Fruit fly (Drosophila melanogaster): ENCODE measurements around the gene CG11168.
A peak's percentile ranks its signal among the peaks of the same experiment; 100 is the strongest.

The CG11168 gene

dm6 chr3R:24935758-24936157 is 17.9 kb downstream of the CG11168 start:
- TF ChIP-seq CG15710 (tag; optimal IDR thresholded peaks at IDR 0.05) (no peak), gl (tag; optimal IDR thresholded peaks at IDR 0.05) (peak; percentile 43), CG17806 (tag; optimal IDR thresholded peaks at IDR 0.05) (no peak)

dm6 chr3R:24938049-24938448 is 20.1 kb downstream of the CG11168 start, which contains the start of gene Osbp:
Gene Osbp, minus strand, starts transcription at chr3R:24938222.
- no peak for TF ChIP-seq CG10348 (GFP tag; IDR thresholded peaks at IDR 0.05)
- no peak for TF ChIP-seq Ets98B (GFP tag; IDR thresholded peaks at IDR 0.05)
- peak; percentile 2 for TF ChIP-seq Snoo (tag; optimal IDR thresholded peaks at IDR 0.05)
- no peak for TF ChIP-seq CG8301 (tag; optimal IDR thresholded peaks at IDR 0.05)
- TF ChIP-seq CG4496 (GFP tag; IDR thresholded peaks at IDR 0.05) = no peak
- TF ChIP-seq CG32121 (GFP tag; IDR thresholded peaks at IDR 0.05) = no peak
- no peak for TF ChIP-seq CG34367 (tag; optimal IDR thresholded peaks at IDR 0.05)

dm6 chr3R:24944920-24945853 is 27.3 kb downstream of the CG11168 start, which contains the start of the genes ssh and Nmnat:
Gene ssh, minus strand, starts transcription at chr3R:24944956.
Gene Nmnat, plus strand, starts transcription at chr3R:24945237.
- TF ChIP-seq CG17806 (tag; optimal IDR thresholded peaks at IDR 0.05) = no peak
- TF ChIP-seq CG14655 (GFP tag; optimal IDR thresholded peaks at IDR 0.05) = no peak
- TF ChIP-seq CG4496 (GFP tag; IDR thresholded peaks at IDR 0.05) = 0 out of 3 replicates have a peak, but pooled peaks have one; percentile 28
- 0 out of 3 replicates have a peak, but pooled peaks have one; percentile 13 for TF ChIP-seq fd96Ca (GFP tag; IDR thresholded peaks at IDR 0.05)

dm6 chr3R:24947332-24947731 is 29.4 kb downstream of the CG11168 start, which contains the start of gene mah:
Gene mah, plus strand, starts transcription at chr3R:24947632.
- TF ChIP-seq CG15710 (tag; optimal IDR thresholded peaks at IDR 0.05) (no peak), EcR (GFP tag; optimal IDR thresholded peaks at IDR 0.05) (peak; percentile 25), rn (GFP tag; IDR thresholded peaks at IDR 0.05) (no peak), gl (tag; optimal IDR thresholded peaks at IDR 0.05) (peak; percentile 59), CG12605 (GFP tag; IDR thresholded peaks at IDR 0.05) (no peak), CG34367 (tag; optimal IDR thresholded peaks at IDR 0.05) (no peak), CG13204 (GFP tag; optimal IDR thresholded peaks at IDR 0.05) (no peak), CG32121 (GFP tag; IDR thresholded peaks at IDR 0.05) (no peak)

- 0 out of 3 replicates have a peak, but pooled peaks have one; percentile 10 for TF ChIP-seq CG4496 (GFP tag; IDR thresholded peaks at IDR 0.05)
- TF ChIP-seq CG14655 (GFP tag; optimal IDR thresholded peaks at IDR 0.05) = no peak
- peak; percentile 27 for TF ChIP-seq gl (tag; optimal IDR thresholded peaks at IDR 0.05)
- no peak; the same call in 1 of the 2 replicates for TF ChIP-seq CG12605 (GFP tag; IDR thresholded peaks at IDR 0.05)
- TF ChIP-seq Snoo (tag; optimal IDR thresholded peaks at IDR 0.05) = no peak
- peak; percentile 66 for TF ChIP-seq CG8159 (tag; optimal IDR thresholded peaks at IDR 0.05)
- TF ChIP-seq CG15710 (tag; optimal IDR thresholded peaks at IDR 0.05) = peak; percentile 56
- TF ChIP-seq D1 (tag; optimal IDR thresholded peaks at IDR 0.05) = no peak
- TF ChIP-seq CG17806 (tag; optimal IDR thresholded peaks at IDR 0.05) = peak; percentile 76
- TF ChIP-seq EcR (GFP tag; optimal IDR thresholded peaks at IDR 0.05) = no peak
- TF ChIP-seq CG8301 (tag; optimal IDR thresholded peaks at IDR 0.05) = no peak
- no peak for TF ChIP-seq CG32121 (GFP tag; IDR thresholded peaks at IDR 0.05)
- TF ChIP-seq Ets98B (GFP tag; IDR thresholded peaks at IDR 0.05) = no peak
- peak; percentile 68 for TF ChIP-seq CG9948 (tag; optimal IDR thresholded peaks at IDR 0.05)
- no peak for TF ChIP-seq rn (GFP tag; IDR thresholded peaks at IDR 0.05)
- no peak for TF ChIP-seq Pif1A (GFP tag; optimal IDR thresholded peaks at IDR 0.05)
- TF ChIP-seq fd96Ca (GFP tag; IDR thresholded peaks at IDR 0.05) = no peak
- no peak for TF ChIP-seq CG10348 (GFP tag; IDR thresholded peaks at IDR 0.05)
- TF ChIP-seq Pif1B (GFP tag; optimal IDR thresholded peaks at IDR 0.05) = no peak
- no peak for TF ChIP-seq CG13204 (GFP tag; optimal IDR thresholded peaks at IDR 0.05)
- peak; percentile 66 for TF ChIP-seq CG34367 (tag; optimal IDR thresholded peaks at IDR 0.05)
Measured at dm6 chr3R:24953152-24953551, 35.2 kb downstream of the CG11168 start.

dm6 chr3R:24962470-24962869 is 44.6 kb downstream of the CG11168 start:
- TF ChIP-seq CG14655 (GFP tag; optimal IDR thresholded peaks at IDR 0.05) = no peak
- no peak for TF ChIP-seq fd96Ca (GFP tag; IDR thresholded peaks at IDR 0.05)
- TF ChIP-seq Snoo (tag; optimal IDR thresholded peaks at IDR 0.05) = peak; percentile 34
- peak; percentile 1 for TF ChIP-seq CG17806 (tag; optimal IDR thresholded peaks at IDR 0.05)
- no peak for TF ChIP-seq CG9948 (tag; optimal IDR thresholded peaks at IDR 0.05)
- TF ChIP-seq Pif1A (GFP tag; optimal IDR thresholded peaks at IDR 0.05) = no peak

dm6 chr3R:24965403-24965802 is 47.5 kb downstream of the CG11168 start:
- TF ChIP-seq EcR (GFP tag; optimal IDR thresholded peaks at IDR 0.05) = no peak
- TF ChIP-seq CG15710 (tag; optimal IDR thresholded peaks at IDR 0.05) = no peak
- peak; percentile 6 for TF ChIP-seq CG8159 (tag; optimal IDR thresholded peaks at IDR 0.05)
- TF ChIP-seq Snoo (tag; optimal IDR thresholded peaks at IDR 0.05) = no peak
- TF ChIP-seq gl (tag; optimal IDR thresholded peaks at IDR 0.05) = no peak
- no peak for TF ChIP-seq Pif1B (GFP tag; optimal IDR thresholded peaks at IDR 0.05)
- no peak for TF ChIP-seq Ets98B (GFP tag; IDR thresholded peaks at IDR 0.05)
- peak; percentile 30 for TF ChIP-seq CG8301 (tag; optimal IDR thresholded peaks at IDR 0.05)
- peak; percentile 47 for TF ChIP-seq CG14655 (GFP tag; optimal IDR thresholded peaks at IDR 0.05)
- peak; percentile 39 for TF ChIP-seq CG9948 (tag; optimal IDR thresholded peaks at IDR 0.05)
- no peak for TF ChIP-seq CG13204 (GFP tag; optimal IDR thresholded peaks at IDR 0.05)
